Worm (Caenorhabditis elegans) whole organism, L3 larva: Measurements from ENCODE around the gene ceeh-1.

ENCODE experiments used
- R02D3.7 ChIP-seq: fragments of 150-350 bp; optimal IDR thresholded peaks from 2 replicates; lab custom pipeline; 2014; ENCODE audit warnings: missing biosample characterization, missing genetic modification characterization
- ama-1 ChIP-seq: fragments of 150-350 bp; optimal IDR thresholded peaks from 2 replicates; lab custom pipeline; 2018
- fos-1 ChIP-seq: fragments of 150-350 bp; optimal IDR thresholded peaks from 2 replicates; lab custom pipeline; 2014; ENCODE audit warnings: missing biosample characterization, missing genetic modification characterization
- jun-1 ChIP-seq: fragments of 150-350 bp; optimal IDR thresholded peaks from 2 replicates; lab custom pipeline; 2014; ENCODE audit warnings: missing biosample characterization, missing genetic modification reagents, missing genetic modification characterization
- lin-15B ChIP-seq: fragments of 150-350 bp; optimal IDR thresholded peaks from 2 replicates; lab custom pipeline; 2014; ENCODE audit warnings: missing biosample characterization, missing genetic modification characterization
- nhr-23 ChIP-seq: fragments of 150-350 bp; optimal IDR thresholded peaks from 2 replicates; lab custom pipeline; 2014; ENCODE audit warnings: missing biosample characterization, missing genetic modification reagents, missing genetic modification characterization
- skn-1 ChIP-seq: fragments of 150-350 bp; optimal IDR thresholded peaks from 2 replicates; lab custom pipeline; 2014; ENCODE audit warnings: missing biosample characterization, missing genetic modification characterization
- unc-39 ChIP-seq: sonication (generic microtip); optimal IDR thresholded peaks from 4 replicates; lab custom pipeline; 2017; ENCODE audit warnings: missing biosample characterization, missing genetic modification characterization
- unc-62 ChIP-seq: fragments of 150-350 bp; sonication (generic microtip); optimal IDR thresholded peaks from 4 replicates; lab custom pipeline; 2014; ENCODE audit warnings: missing biosample characterization, missing genetic modification reagents, missing genetic modification characterization
- ztf-11 ChIP-seq: fragments of 150-350 bp; optimal IDR thresholded peaks from 2 replicates; lab custom pipeline; 2014; ENCODE audit warnings: missing biosample characterization, missing genetic modification characterization

DNA sequence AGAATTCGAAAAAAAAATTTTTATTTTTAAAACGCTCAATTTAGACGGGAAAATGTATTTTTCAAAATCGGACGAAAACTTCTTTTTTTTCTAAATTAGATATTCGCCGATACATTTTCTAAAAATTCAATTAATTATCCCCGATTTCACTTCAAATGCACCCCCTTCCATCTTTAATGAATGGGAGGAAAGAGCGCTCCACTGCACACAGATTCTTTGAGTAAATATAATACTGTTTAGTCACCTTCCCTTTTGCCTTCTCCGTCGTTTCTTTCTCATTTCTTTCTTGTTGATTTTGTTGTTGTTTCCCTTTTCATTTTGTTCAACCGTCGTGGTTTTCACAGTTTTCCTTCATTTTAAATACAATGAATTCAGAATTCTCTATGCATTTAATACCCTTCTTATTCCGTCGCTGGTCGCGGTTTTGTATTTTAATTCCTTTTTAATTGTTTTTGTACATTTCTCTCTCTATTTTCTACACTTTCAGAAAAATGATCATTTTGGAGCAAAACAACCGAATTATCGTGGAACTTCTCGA lies 29.8 kb upstream of the ceeh-1 start, which contains the start of gene arx-4:
- no peak for TF ChIP-seq skn-1 (tag; lab: Kevin White, UChicago)
- TF ChIP-seq R02D3.7 (tag; lab: Kevin White, UChicago), result no peak
- no peak for TF ChIP-seq jun-1
- TF ChIP-seq nhr-23 (tag; lab: Kevin White, UChicago), result no peak
- no peak for TF ChIP-seq lin-15B (tag; lab: Kevin White, UChicago)
- TF ChIP-seq ama-1 (lab: Kevin White, UChicago), result no peak
- TF ChIP-seq ztf-11 (tag; lab: Kevin White, UChicago), result no peak
- no peak for TF ChIP-seq unc-62 (GFP tag; lab: Kevin White, UChicago)
- no peak for TF ChIP-seq fos-1 (tag; lab: Kevin White, UChicago)
- TF ChIP-seq unc-39 (tag; lab: Kevin White, UChicago), result no peak
